Worm (Caenorhabditis elegans) whole organism, early embryonic: ENCODE measurements around the gene scl-25.

Source experiments
- B0310.2 ChIP-seq: sonication (generic microtip); optimal IDR thresholded peaks from 2 replicates; lab custom pipeline; 2016; ENCODE audit warnings: mild to moderate bottlenecking, missing genetic modification characterization, missing compliant biosample characterization
- F13C5.2 ChIP-seq: sonication (generic microtip); optimal IDR thresholded peaks from 2 replicates; lab custom pipeline; 2017; ENCODE audit warnings: mild to moderate bottlenecking, missing genetic modification characterization, inconsistent platforms, missing compliant biosample characterization
- ama-1 ChIP-seq: fragments of 150-350 bp; optimal IDR thresholded peaks from 2 replicates; lab custom pipeline; 2014
- hnd-1 ChIP-seq: sonication (generic microtip); optimal IDR thresholded peaks from 2 replicates; lab custom pipeline; 2016; ENCODE audit warnings: missing genetic modification characterization, missing compliant biosample characterization
- sea-1 ChIP-seq: fragments of 200-800 bp; sonication (Bioruptor generic); conservative IDR thresholded peaks from 2 replicates; pipeline ENCODE4 v1.3.6; 2022; ENCODE audit warnings: missing genetic modification characterization, missing compliant biosample characterization
- tra-4 ChIP-seq: sonication (generic microtip); optimal IDR thresholded peaks from 2 replicates; lab custom pipeline; 2017; ENCODE audit warnings: missing genetic modification characterization, missing compliant biosample characterization

ce11 chrV:17258868-17259267 lies 33.4 kb downstream of the scl-25 start, which contains the start of gene fbxa-85:
- TF ChIP-seq F13C5.2 (tag; lab: Kevin White, UChicago) = no peak
- no peak for TF ChIP-seq ama-1 (lab: Kevin White, UChicago)
- TF ChIP-seq B0310.2 (tag; lab: Kevin White, UChicago) = no peak
- no peak for TF ChIP-seq sea-1 (GFP tag; lab: Robert Waterston, UW)
- TF ChIP-seq hnd-1 (tag; lab: Kevin White, UChicago) = no peak
- no peak for TF ChIP-seq tra-4
